Worm (Caenorhabditis elegans): ENCODE measurements around the gene F22B5.10.

- no peak for TF ChIP-seq ama-1 (optimal IDR thresholded peaks at IDR 0.05)
- TF ChIP-seq F13C5.2 (tag; optimal IDR thresholded peaks at IDR 0.05) = no peak
- TF ChIP-seq sea-1 (GFP tag; conservative IDR thresholded peaks at IDR 0.05) = no peak
- TF ChIP-seq aly-1 (tag; optimal IDR thresholded peaks at IDR 0.05) = no peak
- TF ChIP-seq tbx-11 (GFP tag; IDR thresholded peaks at IDR 0.05) = no peak
- no peak for TF ChIP-seq tra-4 (tag; optimal IDR thresholded peaks at IDR 0.05)
- TF ChIP-seq ceh-13 (GFP tag; optimal IDR thresholded peaks at IDR 0.05) = no peak
- TF ChIP-seq pes-1 (GFP tag; IDR thresholded peaks at IDR 0.05) = no peak
- no peak for TF ChIP-seq hnd-1 (tag; optimal IDR thresholded peaks at IDR 0.05)
- TF ChIP-seq scrt-1 (GFP tag; IDR thresholded peaks at IDR 0.05) = no peak
- no peak for TF ChIP-seq flt-1 (GFP tag; IDR thresholded peaks at IDR 0.05)
- TF ChIP-seq B0310.2 (tag; optimal IDR thresholded peaks at IDR 0.05) = no peak
- TF ChIP-seq ets-7 (tag; optimal IDR thresholded peaks at IDR 0.05) = no peak
Measured at ce11 chrII:8454513-8454912, 12.5 kb upstream of the F22B5.10 start, which contains the start of gene F22B5.5.

All from whole organism, early embryonic.